Fruit fly (Drosophila melanogaster): ENCODE data around the gene Atg3.

Gene Atg3

dm6 chr3L:18760421-18761045 lies 12.0 kb downstream of the Atg3 start (continued):
- TF ChIP-seq CG2889 (GFP tag; IDR thresholded peaks at IDR 0.05) (no peak), amos (GFP tag; IDR thresholded peaks at IDR 0.05; ENCODE audit: partially characterized antibody) (no peak), ftz-f1 (GFP tag; optimal IDR thresholded peaks at IDR 0.05) (peak; percentile 39), CG7963 (GFP tag; IDR thresholded peaks at IDR 0.05; ENCODE audit: partially characterized antibody) (no peak), Dll (GFP tag; IDR thresholded peaks at IDR 0.05; ENCODE audit: partially characterized antibody) (no peak), HLH3B (GFP tag; IDR thresholded peaks at IDR 0.05) (no peak), lov (optimal IDR thresholded peaks at IDR 0.05) (no peak), lov (GFP tag; IDR thresholded peaks at IDR 0.05) (no peak), Gsc (GFP tag; IDR thresholded peaks at IDR 0.05) (no peak), ttk (GFP tag; IDR thresholded peaks at IDR 0.05) (no peak), CG9876 (GFP tag; optimal IDR thresholded peaks at IDR 0.05) (no peak), bigmax (GFP tag; optimal IDR thresholded peaks at IDR 0.05) (no peak), CG13424 (tag; optimal IDR thresholded peaks at IDR 0.05) (no peak), row (GFP tag; IDR thresholded peaks at IDR 0.05) (peak; percentile 32; the same call in 1 of the 3 replicates), chinmo (GFP tag; IDR thresholded peaks at IDR 0.05; ENCODE audit: partially characterized antibody) (peak; percentile 84; the same call in 2 of the 4 replicates), gt (GFP tag; IDR thresholded peaks at IDR 0.05) (no peak), luna (GFP tag; optimal IDR thresholded peaks at IDR 0.05) (no peak), CG9609 (GFP tag; optimal IDR thresholded peaks at IDR 0.05) (no peak), sqz (GFP tag; optimal IDR thresholded peaks at IDR 0.05) (no peak)

- TF ChIP-seq chinmo (GFP tag; IDR thresholded peaks at IDR 0.05; ENCODE audit: partially characterized antibody) (0 out of 4 replicates have a peak, but pooled peaks have one; percentile 68), sna (GFP tag; IDR thresholded peaks at IDR 0.05; ENCODE audit: partially characterized antibody) (no peak), CG34224 (GFP tag; IDR thresholded peaks at IDR 0.05; ENCODE audit: partially characterized antibody) (no peak), CG7928 (GFP tag; optimal IDR thresholded peaks at IDR 0.05) (no peak), Fer2 (tag; optimal IDR thresholded peaks at IDR 0.05) (no peak), prd (optimal IDR thresholded peaks at IDR 0.05) (no peak), prd (GFP tag; IDR thresholded peaks at IDR 0.05) (no peak), HLH3B (GFP tag; IDR thresholded peaks at IDR 0.05) (no peak), eve (GFP tag; optimal IDR thresholded peaks at IDR 0.05) (peak in 1 of 2 experiments; percentile 27), CG10274 (GFP tag; optimal IDR thresholded peaks at IDR 0.05) (no peak), lmd (GFP tag; IDR thresholded peaks at IDR 0.05) (no peak), Dip3 (GFP tag; optimal IDR thresholded peaks at IDR 0.05) (no peak)
Observed at dm6 chr3L:18761728-18762127, 13.2 kb downstream of the Atg3 start.

dm6 chr3L:18763486-18764436 lies 15.3 kb downstream of the Atg3 start:
- TF ChIP-seq chm (GFP tag; IDR thresholded peaks at IDR 0.05) (peak; percentile 43; the same call in 1 of the 2 replicates), CG8478 (optimal IDR thresholded peaks at IDR 0.05) (peak; percentile 20), row (GFP tag; IDR thresholded peaks at IDR 0.05) (0 out of 3 replicates have a peak, but pooled peaks have one; percentile 5), ken (GFP tag; IDR thresholded peaks at IDR 0.05) (0 out of 3 replicates have a peak, but pooled peaks have one; percentile 13), insv (GFP tag; optimal IDR thresholded peaks at IDR 0.05) (no peak), seq (GFP tag; IDR thresholded peaks at IDR 0.05) (peak; percentile 23; the same call in 1 of the 2 replicates), inv (GFP tag; IDR thresholded peaks at IDR 0.05; ENCODE audit: partially characterized antibody) (0 out of 2 replicates have a peak, but pooled peaks have one; percentile 10), ase (GFP tag; IDR thresholded peaks at IDR 0.05) (0 out of 3 replicates have a peak, but pooled peaks have one; percentile 36), CG2712 (tag; optimal IDR thresholded peaks at IDR 0.05) (no peak), HLH3B (GFP tag; IDR thresholded peaks at IDR 0.05) (no peak), B-H2 (GFP tag; optimal IDR thresholded peaks at IDR 0.05) (no peak), CG2129 (GFP tag; IDR thresholded peaks at IDR 0.05; ENCODE audit: partially characterized antibody) (no peak), CG6272 (GFP tag; IDR thresholded peaks at IDR 0.05) (0 out of 2 replicates have a peak, but pooled peaks have one; percentile 13), sens (GFP tag) (peak; percentile 49), Med (GFP tag) (peak; percentile 55), Oaz (GFP tag; IDR thresholded peaks at IDR 0.05) (peak; percentile 24; the same call in 1 of the 2 replicates), danr (GFP tag; IDR thresholded peaks at IDR 0.05) (0 out of 2 replicates have a peak, but pooled peaks have one; percentile 19), Atf6 (GFP tag; IDR thresholded peaks at IDR 0.05) (no peak), CG9932 (GFP tag; IDR thresholded peaks at IDR 0.05) (0 out of 2 replicates have a peak, but pooled peaks have one; percentile 16)

All from whole organism, embryonic.